Worm (Caenorhabditis elegans) whole organism, midembryonic: ENCODE measurements around the gene gtap-1.

Experiments used
- T22C8.4 ChIP-seq: fragments of 200-800 bp; sonication (Bioruptor generic); IDR thresholded peaks from 2 replicates; pipeline ENCODE4 v1.3.6; 2022; ENCODE audit warnings: missing genetic modification characterization, missing compliant biosample characterization
- cog-1 ChIP-seq: sonication (generic microtip); optimal IDR thresholded peaks from 2 replicates; lab custom pipeline; 2016; ENCODE audit warnings: missing genetic modification characterization, missing compliant biosample characterization
- flt-1 ChIP-seq: fragments of 200-800 bp; sonication (Bioruptor generic); IDR thresholded peaks from 2 replicates; pipeline ENCODE4 v1.3.6; 2022; ENCODE audit warnings: missing genetic modification characterization, missing compliant biosample characterization
- klf-2 ChIP-seq: fragments of 200-800 bp; sonication (Bioruptor generic); conservative IDR thresholded peaks from 2 replicates; pipeline ENCODE4 v1.3.6; 2022; ENCODE audit warnings: missing genetic modification reagents, missing genetic modification characterization, missing compliant biosample characterization
- med-1 ChIP-seq: sonication (generic microtip); optimal IDR thresholded peaks from 2 replicates; lab custom pipeline; 2017; ENCODE audit warnings: missing genetic modification characterization, mild to moderate bottlenecking, missing compliant biosample characterization, antibody characterized with exemption, missing genetic modification reagents; ENCODE audit not compliant: insufficient read depth
- ref-1 ChIP-seq: fragments of 200-800 bp; sonication (Bioruptor generic); conservative IDR thresholded peaks from 2 replicates; pipeline ENCODE4 v1.3.6; 2022; ENCODE audit warnings: missing genetic modification reagents, missing genetic modification characterization, missing compliant biosample characterization
- tab-1 ChIP-seq: fragments of 200-800 bp; sonication (Bioruptor generic); IDR thresholded peaks from 2 replicates; pipeline ENCODE4 v1.3.6; 2022; ENCODE audit warnings: missing genetic modification characterization, missing compliant biosample characterization
- ztf-23 ChIP-seq: fragments of 200-800 bp; sonication (Bioruptor generic); IDR thresholded peaks from 2 replicates; pipeline ENCODE4 v1.3.6; 2022; ENCODE audit warnings: missing genetic modification reagents, missing genetic modification characterization, missing compliant biosample characterization
- ztf-29 ChIP-seq: fragments of 200-800 bp; sonication (Bioruptor generic); IDR thresholded peaks from 2 replicates; pipeline ENCODE4 v1.3.6; 2022; ENCODE audit warnings: missing genetic modification reagents, missing genetic modification characterization, missing compliant biosample characterization

gtap-1 gene

ce11 chrII:5865405-5866308 is 32.6 kb upstream of the gtap-1 start, which contains the start of gene F55C12.19:
Gene F55C12.19, plus strand, starts transcription at chrII:5866139.
- TF ChIP-seq tab-1 (GFP tag; lab: Robert Waterston, UW) = no peak
- TF ChIP-seq flt-1 (GFP tag; lab: Robert Waterston, UW) = no peak
- no peak for TF ChIP-seq T22C8.4
- TF ChIP-seq ref-1 = no peak
- TF ChIP-seq ztf-23 (GFP tag; lab: Robert Waterston, UW) = no peak
- TF ChIP-seq klf-2 (GFP tag; lab: Robert Waterston, UW) = no peak
- TF ChIP-seq ztf-29 (GFP tag; lab: Robert Waterston, UW) = no peak
- TF ChIP-seq med-1 (GFP tag; lab: Kevin White, UChicago) = no peak
- TF ChIP-seq cog-1 (tag; lab: Kevin White, UChicago) = no peak

- TF ChIP-seq klf-2 (GFP tag; lab: Robert Waterston, UW) (no peak), med-1 (GFP tag; lab: Kevin White, UChicago) (no peak)
Measured at ce11 chrII:5863893-5864292, 30.9 kb upstream of the gtap-1 start, which contains the start of gene tag-234. Gene tag-234, plus strand, starts transcription at chrII:5864193.

- TF ChIP-seq ztf-23 (GFP tag; lab: Robert Waterston, UW) (no peak), med-1 (GFP tag; lab: Kevin White, UChicago) (no peak), T22C8.4 (no peak), tab-1 (GFP tag; lab: Robert Waterston, UW) (no peak), ref-1 (no peak), ztf-29 (GFP tag; lab: Robert Waterston, UW) (no peak), klf-2 (GFP tag; lab: Robert Waterston, UW) (no peak), cog-1 (tag; lab: Kevin White, UChicago) (no peak), flt-1 (GFP tag; lab: Robert Waterston, UW) (no peak)
Measured at ce11 chrII:5860621-5861020, 27.6 kb upstream of the gtap-1 start.

DNA sequence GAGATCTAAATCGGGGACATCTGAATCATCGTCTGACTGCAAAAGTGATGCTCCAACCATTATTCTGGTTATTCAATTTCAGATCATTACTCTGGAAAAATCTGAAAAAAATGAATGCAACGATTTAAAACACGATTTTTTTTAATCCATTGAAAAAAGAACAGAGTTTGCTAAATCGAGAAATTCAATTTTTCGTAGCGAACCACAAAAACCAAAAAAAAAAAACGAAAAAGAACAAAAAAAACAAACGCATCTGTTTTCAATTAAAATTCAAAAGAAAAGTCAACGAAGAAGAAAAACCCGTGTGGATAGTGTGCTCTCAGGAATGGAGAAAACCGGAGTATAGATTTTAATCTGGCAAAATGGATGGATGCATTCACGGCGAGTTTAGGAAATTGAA is 25.3 kb upstream of the gtap-1 start, which contains the start of gene F55C12.4:
Gene F55C12.4 (minus strand): TSS at position 101 of the 400 bp plus-strand sequence.
- TF ChIP-seq ref-1 (no peak), cog-1 (tag; lab: Kevin White, UChicago) (no peak), flt-1 (GFP tag; lab: Robert Waterston, UW) (no peak), tab-1 (GFP tag; lab: Robert Waterston, UW) (no peak), med-1 (GFP tag; lab: Kevin White, UChicago) (no peak)

DNA sequence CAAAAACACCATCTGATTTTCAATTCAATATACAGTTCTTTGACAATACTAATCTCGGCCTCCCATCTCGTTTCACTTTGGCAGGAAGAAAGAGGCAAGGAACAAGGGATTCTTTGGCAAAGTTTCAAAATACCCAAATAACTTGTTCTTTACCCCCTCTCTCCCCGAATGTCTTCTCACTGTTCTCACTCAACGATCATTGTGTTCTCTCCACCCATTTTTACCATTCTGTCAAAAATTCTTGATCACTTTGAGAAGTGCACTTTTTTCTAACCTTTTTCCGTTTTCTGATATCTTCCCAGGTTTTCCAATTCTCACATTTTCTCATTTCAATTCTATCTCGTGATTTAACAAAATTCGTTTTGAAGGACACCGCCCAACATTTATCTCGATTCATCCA is 21.1 kb upstream of the gtap-1 start, which contains the start of gene H41C03.1:
Gene H41C03.1 (plus strand): TSS at position 301 of the 400 bp plus-strand sequence.
- TF ChIP-seq ref-1 (no peak), cog-1 (tag; lab: Kevin White, UChicago) (no peak), flt-1 (GFP tag; lab: Robert Waterston, UW) (no peak), klf-2 (GFP tag; lab: Robert Waterston, UW) (no peak), tab-1 (GFP tag; lab: Robert Waterston, UW) (no peak), ztf-23 (GFP tag; lab: Robert Waterston, UW) (no peak), T22C8.4 (no peak), med-1 (GFP tag; lab: Kevin White, UChicago) (no peak), ztf-29 (GFP tag; lab: Robert Waterston, UW) (no peak)

DNA sequence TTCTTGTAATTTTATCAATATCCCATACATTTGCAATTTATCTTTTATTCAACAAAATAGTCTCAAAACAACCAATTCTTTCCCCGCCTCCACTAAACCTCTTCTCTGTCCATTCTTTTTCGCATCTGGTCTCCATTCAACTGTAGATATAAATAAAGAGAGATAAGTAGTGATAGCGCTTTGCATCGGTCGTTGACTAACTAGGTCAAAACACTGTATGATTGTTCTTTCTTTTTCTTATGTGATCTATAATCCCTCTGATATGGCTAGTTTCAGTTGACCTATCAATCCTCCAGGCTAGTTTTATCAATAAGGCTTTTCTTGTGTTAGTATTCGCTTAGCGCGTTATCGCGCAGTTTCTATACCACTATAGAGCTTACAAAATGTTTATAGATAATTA is 20.2 kb upstream of the gtap-1 start:
- TF ChIP-seq T22C8.4 = no peak
- no peak for TF ChIP-seq flt-1 (GFP tag; lab: Robert Waterston, UW)
- TF ChIP-seq ztf-29 (GFP tag; lab: Robert Waterston, UW) = no peak
- TF ChIP-seq cog-1 (tag; lab: Kevin White, UChicago) = no peak
- no peak for TF ChIP-seq med-1 (GFP tag; lab: Kevin White, UChicago)
- TF ChIP-seq tab-1 (GFP tag; lab: Robert Waterston, UW) = no peak

- TF ChIP-seq T22C8.4 (no peak), med-1 (GFP tag; lab: Kevin White, UChicago) (no peak), flt-1 (GFP tag; lab: Robert Waterston, UW) (no peak)
Measured at ce11 chrII:5852007-5852406, 19.0 kb upstream of the gtap-1 start, which contains the start of gene H41C03.2. Gene H41C03.2, minus strand, starts transcription at chrII:5852107.

DNA sequence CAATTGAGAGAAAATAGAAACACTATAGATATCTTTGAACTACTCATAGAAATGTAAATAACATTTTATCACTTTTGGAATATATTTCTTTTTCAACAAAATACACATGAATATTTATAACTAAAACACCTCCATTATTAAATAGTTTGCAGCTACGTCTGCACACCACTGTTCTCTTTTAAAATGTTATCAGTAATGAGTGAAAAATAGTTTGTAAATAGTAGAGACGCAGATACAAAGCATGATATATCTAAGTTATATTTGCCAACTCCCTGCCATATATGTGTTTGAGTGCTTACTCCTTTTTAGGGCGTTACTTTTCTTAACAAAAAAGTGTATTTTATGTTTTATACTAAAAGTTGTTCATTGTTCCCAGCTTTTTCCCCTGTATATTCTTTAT is 13.1 kb upstream of the gtap-1 start:
- TF ChIP-seq klf-2 (GFP tag; lab: Robert Waterston, UW) (no peak), tab-1 (GFP tag; lab: Robert Waterston, UW) (no peak), ztf-29 (GFP tag; lab: Robert Waterston, UW) (no peak), ref-1 (no peak), flt-1 (GFP tag; lab: Robert Waterston, UW) (no peak), cog-1 (tag; lab: Kevin White, UChicago) (no peak)

ce11 chrII:5845441-5845840 is 12.4 kb upstream of the gtap-1 start, which contains the start of the genes ZK1248.17 and H41C03.3:
Gene ZK1248.17, minus strand, starts transcription at chrII:5845541.
Gene H41C03.3, plus strand, starts transcription at chrII:5845777.
- no peak for TF ChIP-seq ref-1
- TF ChIP-seq tab-1 (GFP tag; lab: Robert Waterston, UW) = no peak
- TF ChIP-seq klf-2 (GFP tag; lab: Robert Waterston, UW) = no peak
- no peak for TF ChIP-seq flt-1 (GFP tag; lab: Robert Waterston, UW)
- TF ChIP-seq med-1 (GFP tag; lab: Kevin White, UChicago) = no peak
- no peak for TF ChIP-seq T22C8.4
- no peak for TF ChIP-seq ztf-23 (GFP tag; lab: Robert Waterston, UW)
- no peak for TF ChIP-seq ztf-29 (GFP tag; lab: Robert Waterston, UW)
- TF ChIP-seq cog-1 (tag; lab: Kevin White, UChicago) = no peak
